Fruit fly (Drosophila melanogaster) whole organism, prepupa: ENCODE results near the gene CG32568.

Experiments used
- CG10669 ChIP-seq: fragments of 200-800 bp; sonication (Bioruptor generic); optimal IDR thresholded peaks from 3 replicates; lab custom pipeline; 2018; ENCODE audit warnings: missing biosample characterization, mild to moderate bottlenecking, missing genetic modification characterization, moderate library complexity
- CG11294 ChIP-seq: fragments of 200-800 bp; sonication (Bioruptor generic); IDR thresholded peaks from 2 replicates; pipeline ENCODE4 v1.3.6; 2022; ENCODE audit warnings: missing biosample characterization, missing genetic modification characterization
- CG11902 ChIP-seq: fragments of 200-800 bp; sonication (Bioruptor generic); optimal IDR thresholded peaks from 3 replicates; lab custom pipeline; 2016; ENCODE audit warnings: missing biosample characterization, missing genetic modification characterization
- CG1621 ChIP-seq: fragments of 200-800 bp; sonication (Bioruptor generic); optimal IDR thresholded peaks from 3 replicates; lab custom pipeline; 2018; ENCODE audit warnings: missing biosample characterization, mild to moderate bottlenecking, missing genetic modification characterization
- CG16779 ChIP-seq: fragments of 200-800 bp; sonication (Bioruptor generic); optimal IDR thresholded peaks from 3 replicates; lab custom pipeline; 2017; ENCODE audit warnings: missing biosample characterization, mild to moderate bottlenecking, missing genetic modification characterization
- CG32006 ChIP-seq: fragments of 200-800 bp; sonication (Bioruptor generic); optimal IDR thresholded peaks from 3 replicates; lab custom pipeline; 2017; ENCODE audit warnings: missing biosample characterization, mild to moderate bottlenecking, missing genetic modification characterization
- CG34406 ChIP-seq: fragments of 200-800 bp; sonication (Bioruptor generic); optimal IDR thresholded peaks from 3 replicates; lab custom pipeline; 2016; ENCODE audit warnings: missing biosample characterization, missing genetic modification characterization
- CG3919 ChIP-seq: fragments of 200-800 bp; sonication (Bioruptor generic); optimal IDR thresholded peaks from 3 replicates; lab custom pipeline; 2016; ENCODE audit warnings: missing biosample characterization, missing genetic modification characterization
- CG6276 ChIP-seq: fragments of 200-800 bp; sonication (Bioruptor generic); optimal IDR thresholded peaks from 2 replicates; lab custom pipeline; 2017; ENCODE audit warnings: missing biosample characterization, mild to moderate bottlenecking, missing genetic modification characterization
- CG6792 ChIP-seq: fragments of 200-800 bp; sonication (Bioruptor generic); optimal IDR thresholded peaks from 3 replicates; lab custom pipeline; 2016; ENCODE audit warnings: missing biosample characterization, missing genetic modification characterization
- CG6854 ChIP-seq: fragments of 200-800 bp; sonication (Bioruptor generic); optimal IDR thresholded peaks from 2 replicates; lab custom pipeline; 2017; ENCODE audit warnings: missing biosample characterization, mild to moderate bottlenecking, missing genetic modification characterization
- CG8319 ChIP-seq: fragments of 200-800 bp; sonication (Bioruptor generic); optimal IDR thresholded peaks from 3 replicates; lab custom pipeline; 2016; ENCODE audit warnings: missing biosample characterization, missing genetic modification characterization
- Eip78C ChIP-seq: fragments of 200-800 bp; sonication (Bioruptor generic); peaks from one replicate; lab custom pipeline; 2016; ENCODE audit warnings: missing biosample characterization, missing genetic modification characterization
- Eip93F ChIP-seq: fragments of 200-800 bp; sonication (Bioruptor generic); optimal IDR thresholded peaks from 2 replicates; lab custom pipeline; 2016; ENCODE audit warnings: missing biosample characterization, mild to moderate bottlenecking, missing genetic modification characterization
- Hr38 ChIP-seq: sonication (Bioruptor generic); optimal IDR thresholded peaks from 2 replicates; lab custom pipeline; 2016; ENCODE audit warnings: missing biosample characterization, missing genetic modification characterization
- Hr4 ChIP-seq: fragments of 200-800 bp; sonication (Bioruptor generic); optimal IDR thresholded peaks from 3 replicates; lab custom pipeline; 2016; ENCODE audit warnings: missing biosample characterization, missing genetic modification characterization
- Lpt ChIP-seq: fragments of 200-800 bp; sonication (Bioruptor generic); optimal IDR thresholded peaks from 3 replicates; lab custom pipeline; 2016; ENCODE audit warnings: missing biosample characterization, missing genetic modification characterization
- Met ChIP-seq: fragments of 200-800 bp; sonication (Bioruptor generic); optimal IDR thresholded peaks from 3 replicates; lab custom pipeline; 2016; ENCODE audit warnings: missing biosample characterization, missing genetic modification characterization
- OdsH ChIP-seq: fragments of 200-800 bp; sonication (Bioruptor generic); optimal IDR thresholded peaks from 3 replicates; lab custom pipeline; 2016; ENCODE audit warnings: missing biosample characterization, missing genetic modification characterization
- Smox ChIP-seq: fragments of 200-800 bp; sonication (Bioruptor generic); optimal IDR thresholded peaks from 3 replicates; lab custom pipeline; 2016; ENCODE audit warnings: missing biosample characterization, missing genetic modification characterization
- Sox14 ChIP-seq: fragments of 200-800 bp; sonication (Bioruptor generic); optimal IDR thresholded peaks from 3 replicates; lab custom pipeline; 2016; ENCODE audit warnings: missing biosample characterization, missing genetic modification characterization
- acj6 ChIP-seq: fragments of 200-800 bp; sonication (Bioruptor generic); optimal IDR thresholded peaks from 3 replicates; lab custom pipeline; 2016; ENCODE audit warnings: missing biosample characterization, missing genetic modification characterization
- cyc ChIP-seq: fragments of 200-800 bp; sonication (Bioruptor generic); optimal IDR thresholded peaks from 3 replicates; lab custom pipeline; 2016; ENCODE audit warnings: missing biosample characterization, missing genetic modification characterization
- dac ChIP-seq: fragments of 200-800 bp; sonication (Bioruptor generic); optimal IDR thresholded peaks from 2 replicates; lab custom pipeline; 2017; ENCODE audit warnings: missing biosample characterization, mild to moderate bottlenecking, missing genetic modification characterization
- dsx ChIP-seq: fragments of 200-800 bp; optimal IDR thresholded peaks from 3 replicates; lab custom pipeline; 2019; ENCODE audit warnings: missing biosample characterization, mild to moderate bottlenecking, missing genetic modification characterization, moderate library complexity; ENCODE audit not compliant: poor library complexity, severe bottlenecking
- eg ChIP-seq: fragments of 200-800 bp; sonication (Bioruptor generic); IDR thresholded peaks from 3 replicates; pipeline ENCODE4 v1.3.6; 2022; ENCODE audit warnings: missing biosample characterization, missing genetic modification characterization
- esn ChIP-seq: fragments of 200-800 bp; sonication (Bioruptor generic); optimal IDR thresholded peaks from 2 replicates; lab custom pipeline; 2016; ENCODE audit warnings: missing biosample characterization, mild to moderate bottlenecking, missing genetic modification characterization, moderate library complexity
- fd59A ChIP-seq: fragments of 200-800 bp; sonication (Bioruptor generic); optimal IDR thresholded peaks from 2 replicates; lab custom pipeline; 2017; ENCODE audit warnings: missing biosample characterization, mild to moderate bottlenecking, missing genetic modification characterization, missing genetic modification reagents
- fd85E ChIP-seq: fragments of 200-800 bp; sonication (Bioruptor generic); optimal IDR thresholded peaks from 3 replicates; lab custom pipeline; 2016; ENCODE audit warnings: missing biosample characterization, missing genetic modification characterization
- fkh ChIP-seq: fragments of 200-800 bp; sonication (Bioruptor generic); optimal IDR thresholded peaks from 3 replicates; lab custom pipeline; 2017; ENCODE audit warnings: missing biosample characterization, mild to moderate bottlenecking, missing genetic modification characterization, moderate library complexity
- lz ChIP-seq: fragments of 200-800 bp; sonication (Bioruptor generic); optimal IDR thresholded peaks from 3 replicates; lab custom pipeline; 2016; ENCODE audit warnings: missing biosample characterization, missing genetic modification characterization
- net ChIP-seq: fragments of 200-800 bp; sonication (Bioruptor generic); optimal IDR thresholded peaks from 3 replicates; lab custom pipeline; 2016; ENCODE audit warnings: missing biosample characterization, missing genetic modification characterization
- pdm3 ChIP-seq: fragments of 200-800 bp; sonication (Bioruptor generic); optimal IDR thresholded peaks from 3 replicates; lab custom pipeline; 2016; ENCODE audit warnings: missing biosample characterization, missing genetic modification characterization
- salr ChIP-seq, 2 experiments: fragments of 200-800 bp; sonication (Bioruptor generic); optimal IDR thresholded peaks; 3 replicates each; lab custom pipeline; 2016 to 2018; ENCODE audit warnings: missing biosample characterization in 2 of 2, missing genetic modification characterization in 2 of 2, mild to moderate bottlenecking in 1 of 2
- ss ChIP-seq, 2 experiments: fragments of 200-800 bp; sonication (Bioruptor generic); optimal IDR thresholded peaks; 2 replicates in 1 of 2; 3 replicates in 1 of 2; lab custom pipeline; 2017 to 2018; ENCODE audit warnings: mild to moderate bottlenecking in 2 of 2, missing biosample characterization in 2 of 2, missing genetic modification characterization in 2 of 2, moderate library complexity in 1 of 2
- svp ChIP-seq: fragments of 200-800 bp; sonication (Bioruptor generic); peaks from one replicate; lab custom pipeline; 2016; ENCODE audit warnings: missing biosample characterization, missing genetic modification characterization
- vri ChIP-seq: fragments of 200-800 bp; sonication (Bioruptor generic); optimal IDR thresholded peaks from 3 replicates; lab custom pipeline; 2016; ENCODE audit warnings: missing biosample characterization, mild to moderate bottlenecking, missing genetic modification characterization

CG32568 gene

dm6 chrX:16691440-16691839, 49.3 kb upstream of the CG32568 start (continued):
- TF ChIP-seq dsx (GFP tag; lab: Kevin White, UChicago), result peak; percentile 50
- peak; percentile 68 for TF ChIP-seq dac (GFP tag; lab: Kevin White, UChicago)
- peak; percentile 65 for TF ChIP-seq esn (GFP tag; lab: Kevin White, UChicago)
- TF ChIP-seq net (GFP tag; lab: Kevin White, UChicago), result peak; percentile 76
- peak; percentile 51 for TF ChIP-seq CG11902 (GFP tag; lab: Kevin White, UChicago)
- peak; percentile 78 for TF ChIP-seq CG3919 (GFP tag; lab: Kevin White, UChicago)
- peak; percentile 67 for TF ChIP-seq CG10669 (GFP tag; lab: Kevin White, UChicago)
- TF ChIP-seq lz (GFP tag; lab: Kevin White, UChicago), result peak; percentile 63
- TF ChIP-seq Hr38 (GFP tag; lab: Kevin White, UChicago), result no peak
- no peak for TF ChIP-seq fd85E (GFP tag; lab: Kevin White, UChicago)
- peak; percentile 87 for TF ChIP-seq Hr4 (GFP tag; lab: Kevin White, UChicago)

- TF ChIP-seq net (GFP tag; lab: Kevin White, UChicago) (no peak), Eip93F (GFP tag; lab: Kevin White, UChicago) (no peak), salr (GFP tag; optimal IDR thresholded peaks at IDR 0.05; lab: Kevin White, UChicago) (no peak), CG6854 (GFP tag; lab: Kevin White, UChicago) (no peak), Sox14 (GFP tag; lab: Kevin White, UChicago) (no peak), esn (GFP tag; lab: Kevin White, UChicago) (no peak), CG34406 (GFP tag; lab: Kevin White, UChicago) (no peak), CG6792 (GFP tag; lab: Kevin White, UChicago) (no peak), dsx (GFP tag; lab: Kevin White, UChicago) (no peak), fd85E (GFP tag; lab: Kevin White, UChicago) (no peak), Eip78C (GFP tag; lab: Kevin White, UChicago) (peak; percentile 9), Lpt (GFP tag; lab: Kevin White, UChicago) (peak; percentile 7), acj6 (GFP tag; lab: Kevin White, UChicago) (no peak), eg (GFP tag; lab: Robert Waterston, UW) (no peak), fkh (GFP tag; lab: Kevin White, UChicago) (peak; percentile 42), lz (GFP tag; lab: Kevin White, UChicago) (no peak), CG32006 (GFP tag; lab: Kevin White, UChicago) (peak; percentile 43), CG8319 (GFP tag; lab: Kevin White, UChicago) (no peak), CG10669 (GFP tag; lab: Kevin White, UChicago) (no peak), cyc (GFP tag; lab: Kevin White, UChicago) (no peak), CG6276 (GFP tag; lab: Kevin White, UChicago) (no peak), CG16779 (tag; lab: Kevin White, UChicago) (no peak), svp (no peak), ss (GFP tag; optimal IDR thresholded peaks at IDR 0.05; lab: Kevin White, UChicago) (no peak)
Observed at dm6 chrX:16692325-16692724, 48.4 kb upstream of the CG32568 start.

- no peak for TF ChIP-seq dsx (GFP tag; lab: Kevin White, UChicago)
- TF ChIP-seq pdm3, result no peak
- no peak for TF ChIP-seq vri (GFP tag; lab: Kevin White, UChicago)
- TF ChIP-seq Met (GFP tag; lab: Kevin White, UChicago), result no peak
- TF ChIP-seq fd59A (GFP tag; lab: Kevin White, UChicago), result no peak
- TF ChIP-seq Smox (GFP tag; lab: Kevin White, UChicago), result no peak
- no peak for TF ChIP-seq CG1621 (tag; lab: Kevin White, UChicago)
- TF ChIP-seq Lpt (GFP tag; lab: Kevin White, UChicago), result no peak
- TF ChIP-seq CG8319 (GFP tag; lab: Kevin White, UChicago), result no peak
- no peak for TF ChIP-seq OdsH (GFP tag; lab: Kevin White, UChicago)
- no peak for TF ChIP-seq esn (GFP tag; lab: Kevin White, UChicago)
- TF ChIP-seq CG11294, result no peak
- TF ChIP-seq, all 60 proteins: peak for 0
Observed at dm6 chrX:16693805-16694387, 46.8 kb upstream of the CG32568 start.
